Fruit fly (Drosophila melanogaster): ENCODE data around the gene CG32532.

DNA sequence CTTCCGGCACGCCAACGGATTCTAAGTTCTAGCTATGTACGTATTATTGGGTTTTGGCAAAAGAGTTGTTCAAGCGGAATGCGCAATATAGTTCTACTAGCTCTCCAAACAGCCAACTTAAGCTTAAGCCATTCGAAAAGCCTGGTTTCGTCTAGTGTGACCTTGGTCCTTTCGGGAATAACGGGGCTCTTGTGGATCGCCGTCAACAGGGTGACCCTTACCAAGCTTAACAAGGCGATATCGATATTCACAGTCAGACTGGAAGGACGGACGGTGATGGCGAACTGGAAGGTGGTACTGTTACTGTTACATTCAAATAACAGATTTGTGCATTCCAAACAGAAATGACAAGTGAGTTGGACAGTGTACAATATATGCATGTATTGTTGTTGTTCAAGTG lies 26.4 kb upstream of the CG32532 start:
- TF ChIP-seq CG17806 (tag; optimal IDR thresholded peaks at IDR 0.05) = no peak
- no peak for TF ChIP-seq gl (tag; optimal IDR thresholded peaks at IDR 0.05)
- TF ChIP-seq CG34367 (tag; optimal IDR thresholded peaks at IDR 0.05) = no peak
- no peak for TF ChIP-seq CG32121 (GFP tag; IDR thresholded peaks at IDR 0.05)
- no peak for TF ChIP-seq CG13204 (GFP tag; optimal IDR thresholded peaks at IDR 0.05)

Data from whole organism, pupa.